Worm (Caenorhabditis elegans) whole organism, young adult: ENCODE data around the gene F25E5.5.

Experiments
- B0261.1 ChIP-seq: sonication (generic microtip); optimal IDR thresholded peaks from 2 replicates; lab custom pipeline; 2016; ENCODE audit warnings: mild to moderate bottlenecking, missing genetic modification characterization, moderate library complexity, missing compliant biosample characterization
- D2030.7 ChIP-seq: fragments of 200-800 bp; sonication (Bioruptor generic); IDR thresholded peaks from 2 replicates; pipeline ENCODE4 v1.3.6; 2022; ENCODE audit warnings: missing genetic modification reagents, missing genetic modification characterization, missing compliant biosample characterization
- F10E7.11 ChIP-seq: sonication (generic microtip); optimal IDR thresholded peaks from 2 replicates; lab custom pipeline; 2017; ENCODE audit warnings: mild to moderate bottlenecking, missing genetic modification characterization, moderate library complexity, missing compliant biosample characterization
- F52B5.7 ChIP-seq: sonication (generic microtip); optimal IDR thresholded peaks from 2 replicates; lab custom pipeline; 2016; ENCODE audit warnings: mild to moderate bottlenecking, missing genetic modification characterization, missing compliant biosample characterization
- Y53F4B.3 ChIP-seq: fragments of 200-800 bp; sonication (Bioruptor generic); IDR thresholded peaks from 2 replicates; pipeline ENCODE4 v1.3.6; 2022; ENCODE audit warnings: missing genetic modification reagents, missing genetic modification characterization, missing compliant biosample characterization
- ZK185.1 ChIP-seq: sonication (generic microtip); optimal IDR thresholded peaks from 2 replicates; lab custom pipeline; 2016; ENCODE audit warnings: mild to moderate bottlenecking, missing genetic modification characterization, missing compliant biosample characterization; ENCODE audit not compliant: poor library complexity, severe bottlenecking
- aptf-2 ChIP-seq: fragments of 200-800 bp; sonication (Bioruptor generic); conservative IDR thresholded peaks from 2 replicates; pipeline ENCODE4 v1.3.6; 2022; ENCODE audit warnings: missing genetic modification reagents, missing genetic modification characterization, missing compliant biosample characterization
- bed-1 ChIP-seq: fragments of 200-800 bp; sonication (Bioruptor generic); IDR thresholded peaks from 2 replicates; pipeline ENCODE4 v1.3.6; 2022; ENCODE audit warnings: missing genetic modification reagents, missing genetic modification characterization, missing compliant biosample characterization
- cebp-1 ChIP-seq, 2 experiments: fragments of 200-800 bp in 1 of 2; sonication (Bioruptor generic) in 1 of 2; sonication (generic microtip) in 1 of 2; IDR thresholded peaks in 1 of 2; optimal IDR thresholded peaks in 1 of 2; 2 replicates each; pipeline versions ENCODE4 v1.3.6 to Lab custom; 2017 to 2022; ENCODE audit warnings: missing compliant biosample characterization in 2 of 2, missing genetic modification characterization in 2 of 2, mild to moderate bottlenecking in 1 of 2, missing genetic modification reagents in 1 of 2, moderate library complexity in 1 of 2
- cebp-2 ChIP-seq: fragments of 200-800 bp; sonication (Bioruptor generic); IDR thresholded peaks from 2 replicates; pipeline ENCODE4 v1.3.6; 2022; ENCODE audit warnings: missing genetic modification characterization, missing compliant biosample characterization
- ceh-27 ChIP-seq: fragments of 200-800 bp; sonication (Bioruptor generic); optimal IDR thresholded peaks from 2 replicates; lab custom pipeline; 2018; ENCODE audit warnings: mild to moderate bottlenecking, missing genetic modification characterization, moderate library complexity, missing compliant biosample characterization
- ceh-79 ChIP-seq: sonication (generic microtip); optimal IDR thresholded peaks from 2 replicates; lab custom pipeline; 2017; ENCODE audit warnings: mild to moderate bottlenecking, missing genetic modification characterization, missing compliant biosample characterization
- ceh-91 ChIP-seq: fragments of 200-800 bp; sonication (Bioruptor generic); IDR thresholded peaks from 2 replicates; pipeline ENCODE4 v1.3.6; 2022; ENCODE audit warnings: missing genetic modification reagents, missing genetic modification characterization, missing compliant biosample characterization
- ekl-4 ChIP-seq: fragments of 200-800 bp; sonication (Bioruptor generic); IDR thresholded peaks from 2 replicates; pipeline ENCODE4 v1.3.6; 2022; ENCODE audit warnings: missing genetic modification reagents, missing genetic modification characterization, missing compliant biosample characterization
- gei-17 ChIP-seq: fragments of 200-800 bp; sonication (Bioruptor generic); optimal IDR thresholded peaks from 2 replicates; lab custom pipeline; 2018; ENCODE audit warnings: mild to moderate bottlenecking, missing genetic modification characterization, missing compliant biosample characterization
- him-1 ChIP-seq: sonication (generic microtip); optimal IDR thresholded peaks from 2 replicates; lab custom pipeline; 2016; ENCODE audit warnings: missing genotype, missing genetic modification reagents, missing genetic modification characterization, missing compliant biosample characterization
- hlh-12 ChIP-seq: sonication (generic microtip); optimal IDR thresholded peaks from 2 replicates; lab custom pipeline; 2016; ENCODE audit warnings: missing genetic modification characterization, missing compliant biosample characterization
- hlh-26 ChIP-seq: fragments of 200-800 bp; sonication (Bioruptor generic); conservative IDR thresholded peaks from 2 replicates; pipeline ENCODE4 v1.3.6; 2022; ENCODE audit warnings: missing genetic modification reagents, missing genetic modification characterization, missing compliant biosample characterization
- hmg-20 ChIP-seq: fragments of 200-800 bp; sonication (Bioruptor generic); IDR thresholded peaks from 2 replicates; pipeline ENCODE4 v1.3.6; 2022; ENCODE audit warnings: missing genetic modification reagents, missing genetic modification characterization, missing compliant biosample characterization
- lin-35 ChIP-seq, 3 experiments: fragments of 150-350 bp in 2 of 3; sonication (generic microtip) in 1 of 3; optimal IDR thresholded peaks; 2 replicates each; lab custom pipeline; 2014 to 2018; ENCODE audit warnings: missing biosample characterization in 3 of 3, missing genetic modification characterization in 3 of 3, missing genetic modification reagents in 3 of 3
- lin-54 ChIP-seq: fragments of 200-800 bp; sonication (Bioruptor generic); optimal IDR thresholded peaks from 2 replicates; lab custom pipeline; 2018; ENCODE audit warnings: mild to moderate bottlenecking, missing genetic modification characterization, missing compliant biosample characterization
- lsl-1 ChIP-seq: fragments of 200-800 bp; sonication (Bioruptor generic); optimal IDR thresholded peaks from 2 replicates; lab custom pipeline; 2018; ENCODE audit warnings: mild to moderate bottlenecking, missing genetic modification characterization, moderate library complexity, missing compliant biosample characterization
- madf-3 ChIP-seq: fragments of 200-800 bp; sonication (Bioruptor generic); IDR thresholded peaks from 2 replicates; pipeline ENCODE4 v1.3.6; 2022; ENCODE audit warnings: missing genetic modification reagents, missing genetic modification characterization, missing compliant biosample characterization
- madf-6 ChIP-seq: fragments of 200-800 bp; sonication (Bioruptor generic); IDR thresholded peaks from 2 replicates; pipeline ENCODE4 v1.3.6; 2022; ENCODE audit warnings: missing genetic modification reagents, missing genetic modification characterization, missing compliant biosample characterization
- mcd-1 ChIP-seq: fragments of 200-800 bp; sonication (Bioruptor generic); IDR thresholded peaks from 2 replicates; pipeline ENCODE4 v1.3.6; 2022; ENCODE audit warnings: missing genetic modification reagents, missing genetic modification characterization, missing compliant biosample characterization
- mel-28 ChIP-seq: sonication (generic microtip); optimal IDR thresholded peaks from 2 replicates; lab custom pipeline; 2016; ENCODE audit warnings: borderline replicate concordance, mild to moderate bottlenecking, missing genetic modification characterization, missing compliant biosample characterization
- mxl-1 ChIP-seq: sonication (generic microtip); optimal IDR thresholded peaks from 2 replicates; lab custom pipeline; 2016; ENCODE audit warnings: missing genetic modification characterization, missing compliant biosample characterization
- nfya-2 ChIP-seq: fragments of 200-800 bp; sonication (Bioruptor generic); IDR thresholded peaks from 2 replicates; pipeline ENCODE4 v1.3.6; 2022; ENCODE audit warnings: missing genetic modification reagents, missing genetic modification characterization, missing compliant biosample characterization
- nhr-80 ChIP-seq: sonication (generic microtip); optimal IDR thresholded peaks from 2 replicates; lab custom pipeline; 2016; ENCODE audit warnings: missing genetic modification characterization, missing compliant biosample characterization
- rcor-1 ChIP-seq: fragments of 200-800 bp; sonication (Bioruptor generic); IDR thresholded peaks from 2 replicates; pipeline ENCODE4 v1.3.6; 2022; ENCODE audit warnings: missing genetic modification reagents, missing genetic modification characterization, missing compliant biosample characterization
- rec-8 ChIP-seq, 2 experiments: sonication (generic microtip); optimal IDR thresholded peaks; 2 replicates each; lab custom pipeline; 2016; ENCODE audit warnings: mild to moderate bottlenecking in 2 of 2, missing genetic modification characterization in 2 of 2, missing genetic modification reagents in 2 of 2, missing genotype in 2 of 2, missing biosample characterization in 1 of 2, missing compliant biosample characterization in 1 of 2, moderate library complexity in 1 of 2
- sea-2 ChIP-seq: fragments of 200-800 bp; sonication (Bioruptor generic); IDR thresholded peaks from 2 replicates; pipeline ENCODE4 v1.3.6; 2022; ENCODE audit warnings: missing genetic modification characterization, missing compliant biosample characterization
- snpc-1.1 ChIP-seq: sonication (generic microtip); optimal IDR thresholded peaks from 2 replicates; lab custom pipeline; 2017; ENCODE audit warnings: missing genetic modification characterization, mild to moderate bottlenecking, missing compliant biosample characterization, antibody characterized with exemption, moderate library complexity, missing genotype, missing genetic modification reagents; ENCODE audit not compliant: insufficient read depth
- snpc-3.4 ChIP-seq: sonication (generic microtip); optimal IDR thresholded peaks from 2 replicates; lab custom pipeline; 2017; ENCODE audit warnings: missing genetic modification characterization, mild to moderate bottlenecking, missing compliant biosample characterization, antibody characterized with exemption, moderate library complexity, missing genotype, missing genetic modification reagents
- zfh-2 ChIP-seq: fragments of 200-800 bp; sonication (Bioruptor generic); conservative IDR thresholded peaks from 2 replicates; pipeline ENCODE4 v1.3.6; 2022; ENCODE audit warnings: missing genetic modification reagents, missing genetic modification characterization, missing compliant biosample characterization

F25E5.5 gene

ce11 chrV:7424336-7424735, 22.7 kb upstream of the F25E5.5 start, which contains the start of gene F18E3.10:
Gene F18E3.10 (minus strand): TSS chrV:7424436.
- TF ChIP-seq F10E7.11 (tag; lab: Kevin White, UChicago) (no peak), rec-8 (tag; optimal IDR thresholded peaks at IDR 0.05; lab: Kevin White, UChicago) (no peak), cebp-2 (GFP tag; lab: Robert Waterston, UW) (no peak), hlh-26 (no peak), mxl-1 (tag; lab: Kevin White, UChicago) (no peak), sea-2 (no peak), madf-6 (GFP tag; lab: Robert Waterston, UW) (no peak), him-1 (tag; lab: Kevin White, UChicago) (no peak)

DNA sequence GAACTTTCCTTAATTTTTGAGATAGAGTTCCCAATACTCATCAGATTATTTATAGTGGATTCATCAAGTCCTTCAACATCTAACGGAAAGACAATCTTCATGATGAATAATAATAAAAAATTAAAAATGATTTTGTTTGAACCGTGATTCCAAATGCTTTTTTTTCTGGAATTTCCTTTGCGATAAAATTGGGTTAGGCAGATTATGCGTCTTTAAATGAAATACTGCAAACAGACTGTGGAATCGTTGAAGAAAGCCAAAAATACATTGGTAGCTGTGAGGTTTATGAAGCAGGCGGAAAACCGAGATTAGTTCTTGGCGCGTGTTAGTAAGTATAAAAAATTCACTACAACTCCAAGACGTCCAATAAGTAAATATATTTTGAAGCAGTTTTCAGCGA, 20.5 kb upstream of the F25E5.5 start, which contains the start of gene srw-68:
Gene srw-68 (minus strand): TSS at position 101 of the 400 bp plus-strand sequence.
- TF ChIP-seq snpc-1.1 (tag; lab: Kevin White, UChicago) (no peak), B0261.1 (tag; lab: Kevin White, UChicago) (no peak), F52B5.7 (tag; lab: Kevin White, UChicago) (no peak), ceh-91 (GFP tag; lab: Robert Waterston, UW) (no peak), aptf-2 (GFP tag; lab: Robert Waterston, UW) (no peak), hmg-20 (GFP tag; lab: Robert Waterston, UW) (no peak), snpc-3.4 (tag; lab: Kevin White, UChicago) (no peak), D2030.7 (no peak), rcor-1 (GFP tag; lab: Robert Waterston, UW) (no peak), hlh-12 (tag; lab: Kevin White, UChicago) (no peak)

DNA sequence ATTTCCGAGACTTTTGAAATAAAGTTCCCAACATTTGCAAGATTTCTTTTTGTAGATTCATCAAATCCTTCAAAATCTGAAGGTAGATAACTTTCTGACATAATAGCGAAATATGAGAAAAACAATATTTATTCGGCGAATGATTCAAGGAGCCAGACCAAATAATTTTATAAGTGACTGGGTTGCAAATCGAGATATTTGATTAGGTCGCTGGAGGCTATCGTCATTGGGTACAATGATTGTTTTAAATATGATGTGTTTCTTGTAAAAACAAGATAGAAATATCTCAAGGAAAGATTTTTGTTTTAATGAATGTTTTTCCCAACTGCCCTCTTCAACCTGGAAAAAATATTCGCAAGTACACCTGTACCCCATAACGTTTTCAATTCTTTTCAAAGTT, 18.2 kb upstream of the F25E5.5 start, which contains the start of gene srw-69:
Gene srw-69 (minus strand): TSS at position 101 of the 400 bp plus-strand sequence.
- TF ChIP-seq lin-35 (GFP tag; optimal IDR thresholded peaks at IDR 0.05; lab: Kevin White, UChicago) (no peak), cebp-1 (GFP tag; IDR thresholded peaks at IDR 0.05; lab: Robert Waterston, UW) (no peak), cebp-1 (tag; optimal IDR thresholded peaks at IDR 0.05; lab: Kevin White, UChicago) (no peak), madf-3 (GFP tag; lab: Robert Waterston, UW) (no peak)

- TF ChIP-seq lsl-1 (GFP tag; lab: Kevin White, UChicago) (no peak), rcor-1 (GFP tag; lab: Robert Waterston, UW) (no peak), mcd-1 (GFP tag; lab: Robert Waterston, UW) (no peak), ekl-4 (no peak), nfya-2 (GFP tag; lab: Robert Waterston, UW) (no peak), hmg-20 (GFP tag; lab: Robert Waterston, UW) (no peak), ceh-27 (no peak), mel-28 (tag; lab: Kevin White, UChicago) (no peak), ZK185.1 (no peak), B0261.1 (tag; lab: Kevin White, UChicago) (no peak), nhr-80 (no peak), lin-54 (GFP tag; lab: Kevin White, UChicago) (no peak), bed-1 (GFP tag; lab: Robert Waterston, UW) (no peak), ceh-79 (tag; lab: Kevin White, UChicago) (no peak), zfh-2 (no peak), Y53F4B.3 (GFP tag; lab: Robert Waterston, UW) (no peak), lin-35 (GFP tag; optimal IDR thresholded peaks at IDR 0.05; lab: Kevin White, UChicago) (no peak), hlh-26 (no peak), sea-2 (no peak), gei-17 (GFP tag; lab: Kevin White, UChicago) (no peak)
These were observed 16.0 kb upstream of the F25E5.5 start, which contains the start of gene srw-71 for ce11 chrV:7431016-7431415. Gene srw-71 (minus strand): TSS chrV:7431116.
